Fruit fly (Drosophila melanogaster) whole organism, adult: ENCODE results near the gene Acsx1R.

Source experiments
- CG1620 ChIP-seq: fragments of 200-800 bp; sonication (Bioruptor generic); optimal IDR thresholded peaks from 2 replicates; lab custom pipeline; 2016; ENCODE audit warnings: missing biosample characterization, missing genetic modification characterization
- CG7045 ChIP-seq: fragments of 200-800 bp; sonication (Bioruptor generic); optimal IDR thresholded peaks from 2 replicates; lab custom pipeline; 2017; ENCODE audit warnings: missing biosample characterization, mild to moderate bottlenecking, missing genetic modification characterization
- Clk ChIP-seq: fragments of 200-800 bp; sonication (Bioruptor generic); optimal IDR thresholded peaks from 2 replicates; lab custom pipeline; 2017; ENCODE audit warnings: missing biosample characterization, missing genetic modification characterization
- Crg-1 ChIP-seq: fragments of 200-800 bp; sonication (Bioruptor generic); optimal IDR thresholded peaks from 2 replicates; lab custom pipeline; 2016; ENCODE audit warnings: missing biosample characterization, missing genetic modification characterization
- Mnt ChIP-seq: fragments of 200-800 bp; sonication (Bioruptor generic); optimal IDR thresholded peaks from 2 replicates; lab custom pipeline; 2016; ENCODE audit warnings: missing biosample characterization, mild to moderate bottlenecking, missing genetic modification characterization
- kay ChIP-seq: fragments of 200-800 bp; sonication (Bioruptor generic); peaks from one replicate; lab custom pipeline; 2016; ENCODE audit warnings: missing biosample characterization, missing genetic modification characterization, borderline replicate concordance

DNA sequence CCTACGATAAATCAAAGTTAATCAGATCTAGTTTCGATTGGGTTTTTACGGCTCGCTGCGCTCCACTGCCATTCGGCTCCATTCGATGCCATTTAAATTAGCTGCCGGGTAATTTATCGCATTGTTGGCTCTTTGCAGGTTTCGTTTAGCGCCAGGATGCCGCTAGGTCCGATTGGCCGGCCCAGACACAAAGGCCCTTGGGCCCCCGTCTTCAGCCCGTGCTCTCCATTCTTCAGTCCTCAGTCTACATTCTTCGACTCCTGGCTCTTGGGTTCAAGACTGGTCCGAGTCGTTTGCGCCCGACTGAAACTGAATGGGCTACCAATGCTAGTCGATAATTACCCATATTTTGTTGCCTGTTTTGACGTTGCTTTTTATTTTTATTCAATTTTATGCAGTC, 36.1 kb upstream of the Acsx1R start:
- TF ChIP-seq Crg-1 (GFP tag; lab: Kevin White, UChicago) (no peak), Mnt (no peak), CG7045 (GFP tag; lab: Kevin White, UChicago) (no peak), kay (GFP tag; lab: Kevin White, UChicago) (no peak), CG1620 (no peak), Clk (GFP tag; lab: Kevin White, UChicago) (no peak)
